Fruit fly (Drosophila melanogaster): ENCODE measurements around the gene Bmcp.

dm6 chr3L:11776731-11777130 is 56.0 kb downstream of the Bmcp start, which contains the start of gene CG14131:
- TF ChIP-seq CTCF (optimal IDR thresholded peaks at IDR 0.05) (no peak), CG8478 (optimal IDR thresholded peaks at IDR 0.05) (no peak)
